Worm (Caenorhabditis elegans) whole organism, early embryonic: ENCODE data around the gene srt-5.
"Not testable (repeated sequence)": the region's sequence is repeated elsewhere in the genome, so short reads cannot be mapped to it uniquely, and the experiment has no call there.

Source experiments
- ama-1 ChIP-seq: fragments of 150-350 bp; optimal IDR thresholded peaks from 2 replicates; lab custom pipeline; 2014
- hmbx-1 ChIP-seq: sonication (generic microtip); optimal IDR thresholded peaks from 2 replicates; lab custom pipeline; 2016; ENCODE audit warnings: mild to moderate bottlenecking, missing genetic modification characterization, missing compliant biosample characterization
- hmg-4 ChIP-seq: fragments of 200-800 bp; sonication (Bioruptor generic); optimal IDR thresholded peaks from 2 replicates; lab custom pipeline; 2018; ENCODE audit warnings: mild to moderate bottlenecking, missing genetic modification characterization, missing compliant biosample characterization
- sea-1 ChIP-seq: fragments of 200-800 bp; sonication (Bioruptor generic); conservative IDR thresholded peaks from 2 replicates; pipeline ENCODE4 v1.3.6; 2022; ENCODE audit warnings: missing genetic modification characterization, missing compliant biosample characterization
- tbx-37 ChIP-seq: fragments of 200-800 bp; sonication (Bioruptor generic); conservative IDR thresholded peaks from 2 replicates; pipeline ENCODE4 v1.3.6; 2022; ENCODE audit warnings: missing genetic modification reagents, missing genetic modification characterization, missing compliant biosample characterization
- tra-4 ChIP-seq: sonication (generic microtip); optimal IDR thresholded peaks from 2 replicates; lab custom pipeline; 2017; ENCODE audit warnings: missing genetic modification characterization, missing compliant biosample characterization

DNA sequence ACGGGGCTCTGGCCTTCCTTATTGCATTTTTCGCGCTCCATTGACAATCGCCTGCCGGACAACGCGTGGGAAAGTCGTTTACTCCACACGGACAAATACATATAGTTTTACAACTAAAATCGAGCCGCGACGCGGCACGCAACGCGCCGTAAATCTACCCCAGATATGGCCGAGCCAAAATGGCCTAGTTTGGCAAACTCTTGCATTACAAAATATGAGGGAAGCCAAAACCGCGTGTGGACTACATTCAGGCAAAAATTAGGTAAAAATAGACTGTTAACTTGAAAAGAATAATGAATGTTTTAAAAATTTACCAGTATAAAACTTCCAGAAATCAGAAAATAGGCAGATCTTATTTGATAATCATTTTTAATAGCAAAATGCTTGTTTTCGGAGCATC, 16.3 kb downstream of the srt-5 start, which contains the start of gene srt-16:
- not testable (repeated sequence) for TF ChIP-seq ama-1 (lab: Kevin White, UChicago); hmg-4; tbx-37 (GFP tag; lab: Robert Waterston, UW); hmbx-1; sea-1 (GFP tag; lab: Robert Waterston, UW); tra-4
